Worm (Caenorhabditis elegans) whole organism, L4 larva: ENCODE results near the gene D2024.18.

Source experiments
- ceh-82 ChIP-seq: sonication (generic microtip); optimal IDR thresholded peaks from 2 replicates; lab custom pipeline; 2017; ENCODE audit warnings: missing biosample characterization, missing genetic modification characterization
- daf-19 ChIP-seq: fragments of 200-800 bp; sonication (Bioruptor generic); conservative IDR thresholded peaks from 2 replicates; pipeline ENCODE4 v1.3.6; 2022; ENCODE audit warnings: missing genetic modification characterization, missing compliant biosample characterization
- fkh-10 ChIP-seq: fragments of 150-350 bp; optimal IDR thresholded peaks from 2 replicates; lab custom pipeline; 2014; ENCODE audit warnings: missing biosample characterization, missing genetic modification reagents, missing genetic modification characterization
- nhr-11 ChIP-seq: fragments of 150-350 bp; optimal IDR thresholded peaks from 2 replicates; lab custom pipeline; 2014; ENCODE audit warnings: missing biosample characterization, missing genetic modification characterization
- nhr-48 ChIP-seq: sonication (generic microtip); optimal IDR thresholded peaks from 2 replicates; lab custom pipeline; 2016; ENCODE audit warnings: mild to moderate bottlenecking, missing genetic modification characterization, missing compliant biosample characterization

DNA sequence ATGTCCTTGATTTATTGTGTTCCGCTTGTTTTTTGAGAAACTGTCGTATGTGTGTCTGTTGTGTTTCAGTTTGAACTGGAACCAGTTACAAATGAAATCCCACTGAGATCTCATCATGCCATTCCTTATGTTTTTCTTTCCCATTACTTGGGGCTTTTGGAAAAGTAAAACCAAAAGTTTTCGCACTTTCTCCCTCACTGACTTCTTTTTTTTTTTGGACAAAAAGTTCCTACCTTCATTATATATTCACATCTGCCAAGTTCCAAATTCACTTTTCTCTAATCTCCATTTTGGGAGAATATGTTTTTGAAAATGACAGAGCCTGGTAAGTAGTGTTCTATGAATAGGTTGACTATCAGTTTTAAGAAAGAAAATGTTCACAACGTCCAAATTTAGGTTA, 26.4 kb downstream of the D2024.18 start, which contains the start of gene C06E4.2:
- no peak for TF ChIP-seq ceh-82 (tag; lab: Kevin White, UChicago)
- TF ChIP-seq fkh-10 (GFP tag; lab: Kevin White, UChicago) = no peak
- TF ChIP-seq nhr-11 (tag; lab: Kevin White, UChicago) = no peak
- no peak for TF ChIP-seq nhr-48
- no peak for TF ChIP-seq daf-19 (GFP tag; lab: Robert Waterston, UW)
